Fruit fly (Drosophila melanogaster): ENCODE results near the gene CG31638.

- TF ChIP-seq kay (GFP tag; ENCODE audit: borderline replicate concordance), result no peak
- TF ChIP-seq ovo (GFP tag; optimal IDR thresholded peaks at IDR 0.05), result no peak
- no peak for TF ChIP-seq Clk (GFP tag; optimal IDR thresholded peaks at IDR 0.05)
Observed at dm6 chr2L:6448334-6448703, 42.5 kb upstream of the CG31638 start, which contains the start of gene Acox3.
